Fruit fly (Drosophila melanogaster) whole organism, embryonic: Measurements from ENCODE around the gene Bet1.
A peak's percentile ranks its signal among the peaks of the same experiment; 100 is the strongest.

ENCODE experiments used
- Awh ChIP-seq: fragments of 200-800 bp; sonication (Bioruptor generic); IDR thresholded peaks from 2 replicates; pipeline ENCODE4, ENCODE4 v1.3.6; 2022; ENCODE audit warnings: missing biosample characterization, missing genetic modification characterization
- CG10274 ChIP-seq: fragments of 200-800 bp; sonication (Bioruptor generic); optimal IDR thresholded peaks from 3 replicates; lab custom pipeline; 2017; ENCODE audit warnings: missing biosample characterization, mild to moderate bottlenecking, missing genetic modification characterization
- CG10959 ChIP-seq: fragments of 200-800 bp; sonication (Bioruptor generic); IDR thresholded peaks from 2 replicates; pipeline ENCODE4 v1.3.6; 2022; ENCODE audit warnings: missing biosample characterization, missing genetic modification characterization
- CG12219 ChIP-seq: fragments of 200-800 bp; sonication (Bioruptor generic); optimal IDR thresholded peaks from 3 replicates; lab custom pipeline; 2018; ENCODE audit warnings: missing biosample characterization, mild to moderate bottlenecking, missing genetic modification characterization
- CG12659 ChIP-seq: fragments of 200-800 bp; sonication (Bioruptor generic); optimal IDR thresholded peaks from 3 replicates; lab custom pipeline; 2017; ENCODE audit warnings: mild to moderate bottlenecking, missing biosample characterization, missing genetic modification reagents, missing genetic modification characterization
- CG13123 ChIP-seq: fragments of 200-800 bp; sonication (Bioruptor generic); optimal IDR thresholded peaks from 2 replicates; lab custom pipeline; 2016; ENCODE audit warnings: missing biosample characterization, missing genetic modification characterization
- CG14441 ChIP-seq: fragments of 200-800 bp; sonication (Bioruptor generic); IDR thresholded peaks from 2 replicates; pipeline ENCODE4 v1.3.6; 2022; ENCODE audit warnings: missing biosample characterization, missing genetic modification characterization
- CG1603 ChIP-seq: fragments of 200-800 bp; sonication (Bioruptor generic); optimal IDR thresholded peaks from 2 replicates; lab custom pipeline; 2019; ENCODE audit warnings: missing biosample characterization, mild to moderate bottlenecking, missing genetic modification characterization, moderate library complexity
- CG17328 ChIP-seq: fragments of 200-800 bp; sonication (Bioruptor generic); IDR thresholded peaks from 2 replicates; pipeline ENCODE4 v1.3.6; 2022; ENCODE audit warnings: missing biosample characterization, missing genetic modification characterization
- CG18011 ChIP-seq: fragments of 200-800 bp; sonication (Bioruptor generic); optimal IDR thresholded peaks from 2 replicates; lab custom pipeline; 2017; ENCODE audit warnings: missing biosample characterization, missing genetic modification characterization, mild to moderate bottlenecking, moderate library complexity, missing genotype
- CG31224 ChIP-seq: fragments of 200-800 bp; sonication (Bioruptor generic); IDR thresholded peaks from 2 replicates; pipeline ENCODE4 v1.3.6; 2022; ENCODE audit warnings: missing biosample characterization, missing genetic modification characterization
- CG3838 ChIP-seq: fragments of 200-800 bp; sonication (Bioruptor generic); optimal IDR thresholded peaks from 3 replicates; lab custom pipeline; 2016; ENCODE audit warnings: missing biosample characterization, missing genetic modification characterization
- CG4730 ChIP-seq: fragments of 200-800 bp; sonication (Bioruptor generic); IDR thresholded peaks from 2 replicates; pipeline ENCODE4 v1.3.6; 2022; ENCODE audit warnings: missing biosample characterization, missing genetic modification characterization
- CG4854 ChIP-seq: fragments of 200-800 bp; sonication (Bioruptor generic); optimal IDR thresholded peaks from 2 replicates; lab custom pipeline; 2016; ENCODE audit warnings: missing biosample characterization, missing genetic modification characterization, inconsistent platforms
- CG7963 ChIP-seq: fragments of 200-800 bp; sonication (Bioruptor generic); IDR thresholded peaks from 3 replicates; pipeline ENCODE4 v1.3.6; 2022; ENCODE audit warnings: missing biosample characterization, missing genetic modification characterization; ENCODE audit not compliant: partially characterized antibody
- CG8388 ChIP-seq: fragments of 200-800 bp; sonication (Bioruptor generic); optimal IDR thresholded peaks from 2 replicates; lab custom pipeline; 2019; ENCODE audit warnings: missing biosample characterization, mild to moderate bottlenecking, missing genetic modification characterization, moderate library complexity
- CHES-1-like ChIP-seq: fragments of 200-800 bp; sonication (Bioruptor generic); optimal IDR thresholded peaks from 2 replicates; lab custom pipeline; 2016; ENCODE audit warnings: missing biosample characterization, missing genetic modification characterization
- CoRest ChIP-seq: fragments of 200-800 bp; sonication (Bioruptor generic); optimal IDR thresholded peaks from 3 replicates; lab custom pipeline; 2018; ENCODE audit warnings: missing biosample characterization, mild to moderate bottlenecking, missing genetic modification characterization, moderate library complexity
- Deaf1 ChIP-seq: fragments of 200-800 bp; optimal IDR thresholded peaks from 3 replicates; lab custom pipeline; 2019; ENCODE audit warnings: missing biosample characterization, mild to moderate bottlenecking, missing genetic modification characterization, moderate library complexity
- Dek ChIP-seq: fragments of 200-800 bp; sonication (Bioruptor generic); optimal IDR thresholded peaks from 3 replicates; lab custom pipeline; 2019; ENCODE audit warnings: missing biosample characterization, mild to moderate bottlenecking, missing genetic modification characterization, moderate library complexity
- Dip3 ChIP-seq: fragments of 200-800 bp; sonication (Bioruptor generic); optimal IDR thresholded peaks from 3 replicates; lab custom pipeline; 2016; ENCODE audit warnings: missing biosample characterization, missing genetic modification characterization
- Dref ChIP-seq: fragments of 200-800 bp; sonication (Bioruptor generic); IDR thresholded peaks from 2 replicates; pipeline ENCODE4 v1.3.6; 2022; ENCODE audit warnings: missing biosample characterization, missing genetic modification characterization
- Ets65A ChIP-seq: fragments of 200-800 bp; sonication (Bioruptor generic); peaks from one replicate; lab custom pipeline; 2016; ENCODE audit warnings: missing biosample characterization, missing genetic modification characterization
- Gsc ChIP-seq: fragments of 200-800 bp; sonication (Bioruptor generic); IDR thresholded peaks from 2 replicates; pipeline ENCODE4 v1.3.6; 2022; ENCODE audit warnings: missing biosample characterization, missing genetic modification characterization
- Hr78 ChIP-seq, 2 experiments: fragments of 200-800 bp in 1 of 2; fragments of >200 bp in 1 of 2; sonication (Bioruptor generic) in 1 of 2; optimal IDR thresholded peaks; 2 replicates each; lab custom pipeline; 2017 to 2019; ENCODE audit warnings: missing biosample characterization in 2 of 2, missing genetic modification characterization in 2 of 2, mild to moderate bottlenecking in 1 of 2, moderate library complexity in 1 of 2
- Max ChIP-seq: fragments of 200-800 bp; sonication (Bioruptor generic); optimal IDR thresholded peaks from 2 replicates; lab custom pipeline; 2016; ENCODE audit warnings: missing biosample characterization, mild to moderate bottlenecking, missing genetic modification characterization
- NC2α ChIP-seq: fragments of 200-800 bp; sonication (Bioruptor generic); optimal IDR thresholded peaks from 2 replicates; lab custom pipeline; 2016; ENCODE audit warnings: missing biosample characterization, missing genetic modification characterization
- NfI ChIP-seq: fragments of 200-800 bp; sonication (Bioruptor generic); optimal IDR thresholded peaks from 3 replicates; lab custom pipeline; 2018; ENCODE audit warnings: missing biosample characterization, mild to moderate bottlenecking, missing genetic modification characterization, moderate library complexity
- Sry-δ ChIP-seq: fragments of 200-800 bp; sonication (Bioruptor generic); optimal IDR thresholded peaks from 2 replicates; lab custom pipeline; 2016; ENCODE audit warnings: missing biosample characterization, missing genetic modification characterization
- YL-1 ChIP-seq: fragments of 200-800 bp; sonication (Bioruptor generic); optimal IDR thresholded peaks from 3 replicates; lab custom pipeline; 2017; ENCODE audit warnings: missing biosample characterization, mild to moderate bottlenecking, missing genetic modification characterization
- bab2 ChIP-seq: fragments of 200-800 bp; sonication (Bioruptor generic); optimal IDR thresholded peaks from 2 replicates; lab custom pipeline; 2016; ENCODE audit warnings: missing biosample characterization, missing genetic modification characterization
- cas ChIP-seq: fragments of 200-800 bp; sonication (Bioruptor generic); IDR thresholded peaks from 2 replicates; pipeline ENCODE4 v1.3.6; 2022; ENCODE audit warnings: missing biosample characterization, missing genetic modification characterization
- caup ChIP-seq: fragments of 200-800 bp; sonication (Bioruptor generic); optimal IDR thresholded peaks from 3 replicates; lab custom pipeline; 2017; ENCODE audit warnings: missing biosample characterization, mild to moderate bottlenecking, missing genetic modification characterization, moderate library complexity; ENCODE audit not compliant: severe bottlenecking
- chif ChIP-seq, 2 experiments: fragments of 200-800 bp; sonication (Bioruptor generic); optimal IDR thresholded peaks; 3 replicates each; lab custom pipeline; 2016; ENCODE audit warnings: missing biosample characterization in 2 of 2, missing genetic modification characterization in 2 of 2
- da ChIP-seq: fragments of 200-800 bp; sonication (Bioruptor generic); optimal IDR thresholded peaks from 2 replicates; lab custom pipeline; 2016; ENCODE audit warnings: missing biosample characterization, missing genetic modification characterization
- dm ChIP-seq: fragments of 200-800 bp; sonication (Bioruptor generic); optimal IDR thresholded peaks from 3 replicates; lab custom pipeline; 2016; ENCODE audit warnings: missing biosample characterization, missing genetic modification characterization
- gce ChIP-seq: fragments of 200-800 bp; sonication (Bioruptor generic); IDR thresholded peaks from 3 replicates; pipeline ENCODE4 v1.3.6; 2022; ENCODE audit warnings: missing biosample characterization, missing genetic modification characterization
- ham ChIP-seq: fragments of 200-800 bp; sonication (Bioruptor generic); IDR thresholded peaks from 2 replicates; pipeline ENCODE4 v1.3.6; 2022; ENCODE audit warnings: missing biosample characterization, missing genetic modification characterization
- hb ChIP-seq: fragments of 200-800 bp; sonication (Bioruptor generic); IDR thresholded peaks from 3 replicates; pipeline ENCODE4 v1.3.6; 2022; ENCODE audit warnings: missing biosample characterization, missing genetic modification characterization; ENCODE audit not compliant: partially characterized antibody
- kay ChIP-seq: fragments of 200-800 bp; sonication (Bioruptor generic); optimal IDR thresholded peaks from 2 replicates; lab custom pipeline; 2016; ENCODE audit warnings: missing biosample characterization, missing genetic modification characterization
- knrl ChIP-seq: fragments of 200-800 bp; sonication (Bioruptor generic); IDR thresholded peaks from 3 replicates; pipeline ENCODE4 v1.3.6; 2022; ENCODE audit warnings: missing biosample characterization, missing genetic modification characterization; ENCODE audit not compliant: partially characterized antibody
- nau ChIP-seq: fragments of 200-800 bp; sonication (Bioruptor generic); optimal IDR thresholded peaks from 3 replicates; lab custom pipeline; 2017; ENCODE audit warnings: missing biosample characterization, mild to moderate bottlenecking, missing genetic modification characterization, missing genetic modification reagents
- org-1 ChIP-seq: fragments of 200-800 bp; sonication (Bioruptor generic); optimal IDR thresholded peaks from 2 replicates; lab custom pipeline; 2017; ENCODE audit warnings: missing biosample characterization, missing genetic modification characterization
- pfk ChIP-seq: fragments of 200-800 bp; sonication (Bioruptor generic); optimal IDR thresholded peaks from 2 replicates; lab custom pipeline; 2018; ENCODE audit warnings: missing biosample characterization, mild to moderate bottlenecking, missing genetic modification characterization, moderate library complexity
- psq ChIP-seq: fragments of 200-800 bp; sonication (Bioruptor generic); optimal IDR thresholded peaks from 2 replicates; lab custom pipeline; 2017; ENCODE audit warnings: missing biosample characterization, missing genetic modification characterization
- sc ChIP-seq, 3 experiments: fragments of >200 bp in 2 of 3; fragments of 200-800 bp in 1 of 3; sonication (Bioruptor generic) in 1 of 3; optimal IDR thresholded peaks; 2 replicates in 2 of 3; 3 replicates in 1 of 3; lab custom pipeline; 2017; ENCODE audit warnings: mild to moderate bottlenecking in 1 of 3, missing biosample characterization in 1 of 3, missing genetic modification characterization in 1 of 3, missing genetic modification reagents in 1 of 3
- slp2 ChIP-seq: fragments of 200-800 bp; sonication (Bioruptor generic); optimal IDR thresholded peaks from 2 replicates; lab custom pipeline; 2016; ENCODE audit warnings: missing biosample characterization, missing genetic modification characterization
- stc ChIP-seq: fragments of 200-800 bp; sonication (Bioruptor generic); IDR thresholded peaks from 2 replicates; pipeline ENCODE4 v1.3.6; 2022; ENCODE audit warnings: missing biosample characterization, missing genetic modification characterization
- wor ChIP-seq: fragments of 200-800 bp; sonication (Bioruptor generic); IDR thresholded peaks from 2 replicates; pipeline ENCODE4 v1.3.6; 2022; ENCODE audit warnings: missing biosample characterization, missing genetic modification characterization

Bet1 gene

DNA sequence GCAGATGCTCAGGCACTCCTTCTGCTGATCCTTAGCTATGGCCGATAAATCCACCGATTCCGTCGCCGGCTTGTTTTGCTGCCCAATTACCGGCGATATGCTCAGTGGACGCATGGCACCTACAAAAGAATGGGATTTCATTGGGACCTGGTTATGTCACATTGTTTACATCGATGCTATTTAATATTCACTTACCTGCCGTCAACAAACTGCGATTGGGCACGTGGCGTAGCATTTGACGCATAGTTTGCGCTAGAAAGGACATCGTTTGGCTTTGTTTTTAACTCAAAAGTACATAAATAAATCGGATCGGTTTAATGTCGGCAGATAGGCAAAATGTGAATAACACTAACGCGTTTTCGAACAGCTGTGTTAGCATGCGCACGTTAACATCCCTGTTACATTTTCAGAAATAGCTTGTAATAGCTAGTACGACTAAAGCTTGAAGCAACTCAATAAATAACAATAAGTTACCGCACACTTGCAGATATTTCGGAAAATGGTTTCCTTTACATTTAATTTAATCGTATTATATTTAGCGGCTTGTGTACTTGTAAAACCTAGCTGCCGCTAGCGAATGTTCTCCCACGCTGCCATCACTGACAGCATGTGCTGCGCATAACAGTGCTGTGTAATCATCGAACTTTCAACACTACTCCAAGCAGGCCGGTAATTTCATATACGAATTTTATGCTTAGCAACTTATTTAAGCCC is 6.3 kb upstream of the Bet1 start, which contains the start of the genes mRpL21 and rept (continued):
- TF ChIP-seq sc (optimal IDR thresholded peaks at IDR 0.05; lab: Kevin White, UChicago) = no peak
- TF ChIP-seq sc (GFP tag; optimal IDR thresholded peaks at IDR 0.05; lab: Kevin White, UChicago) = peak; percentile 5
- TF ChIP-seq NfI (GFP tag; lab: Kevin White, UChicago) = peak; percentile 67
- peak; percentile 57 for TF ChIP-seq CoRest (tag; lab: Kevin White, UChicago)
- TF ChIP-seq psq (GFP tag; lab: Kevin White, UChicago) = no peak
- 0 out of 2 replicates have a peak, but pooled peaks have one; percentile 6 for TF ChIP-seq stc (GFP tag; lab: Robert Waterston, UW)
- peak; percentile 68 for TF ChIP-seq CG1603 (tag; lab: Kevin White, UChicago)
- peak; percentile 57; the same call in 1 of the 2 replicates for TF ChIP-seq CG17328 (GFP tag; lab: Robert Waterston, UW)
- TF ChIP-seq CG7963 (GFP tag; lab: Robert Waterston, UW) = no peak
- no peak for TF ChIP-seq nau
- no peak for TF ChIP-seq wor
- peak; percentile 2 for TF ChIP-seq NC2α
- TF ChIP-seq slp2 = no peak
- peak; percentile 94 for TF ChIP-seq dm (GFP tag; lab: Kevin White, UChicago)
- TF ChIP-seq CG14441 (GFP tag; lab: Robert Waterston, UW) = peak; percentile 24; the same call in 1 of the 2 replicates
- TF ChIP-seq chif (GFP tag; optimal IDR thresholded peaks at IDR 0.05; lab: Kevin White, UChicago) = peak in 1 of 2 experiments; percentile 4
- no peak for TF ChIP-seq Gsc (GFP tag; lab: Robert Waterston, UW)
- TF ChIP-seq CG10274 (GFP tag; lab: Kevin White, UChicago) = no peak
- TF ChIP-seq CG4854 (GFP tag; lab: Kevin White, UChicago) = peak; percentile 54
- no peak for TF ChIP-seq cas (GFP tag; lab: Robert Waterston, UW)
- TF ChIP-seq kay (GFP tag; lab: Kevin White, UChicago) = no peak
- TF ChIP-seq CG4730 (GFP tag; lab: Robert Waterston, UW) = no peak
- TF ChIP-seq CG8388 = peak; percentile 43
- TF ChIP-seq da (GFP tag; lab: Kevin White, UChicago) = peak; percentile 43
- TF ChIP-seq caup (GFP tag; lab: Kevin White, UChicago) = peak; percentile 63
- peak; percentile 34; the same call in 1 of the 2 replicates for TF ChIP-seq CG31224 (GFP tag; lab: Robert Waterston, UW)
- TF ChIP-seq Dip3 (GFP tag; lab: Kevin White, UChicago) = peak; percentile 49
- no peak for TF ChIP-seq gce (GFP tag; lab: Robert Waterston, UW)
- no peak for TF ChIP-seq Hr78 (GFP tag; optimal IDR thresholded peaks at IDR 0.05; lab: Kevin White, UChicago)
- peak; percentile 37 for TF ChIP-seq CG18011 (GFP tag; lab: Kevin White, UChicago)
- no peak for TF ChIP-seq ham (GFP tag; lab: Robert Waterston, UW)
- no peak for TF ChIP-seq hb (GFP tag; lab: Robert Waterston, UW)
- peak; percentile 6 for TF ChIP-seq Deaf1 (tag; lab: Kevin White, UChicago)
- TF ChIP-seq pfk (GFP tag; lab: Kevin White, UChicago) = no peak
- peak; percentile 67 for TF ChIP-seq CG12659 (GFP tag; lab: Kevin White, UChicago)
- peak; percentile 98 for TF ChIP-seq Max (GFP tag; lab: Kevin White, UChicago)
- TF ChIP-seq Dek (tag; lab: Kevin White, UChicago) = peak; percentile 11
- TF ChIP-seq Awh (GFP tag; lab: Robert Waterston, UW) = no peak
- TF ChIP-seq bab2 (GFP tag; lab: Kevin White, UChicago) = peak; percentile 56
- peak; percentile 55 for TF ChIP-seq Sry-δ (GFP tag; lab: Kevin White, UChicago)
- TF ChIP-seq CG12219 (GFP tag; lab: Kevin White, UChicago) = peak; percentile 14
- no peak for TF ChIP-seq CG13123 (GFP tag; lab: Kevin White, UChicago)
- TF ChIP-seq CG10959 (GFP tag; lab: Robert Waterston, UW) = no peak
- TF ChIP-seq Ets65A (GFP tag; lab: Kevin White, UChicago) = peak; percentile 94
- peak; percentile 79 for TF ChIP-seq CHES-1-like (GFP tag; lab: Kevin White, UChicago)
- no peak for TF ChIP-seq CG3838
- no peak for TF ChIP-seq Dref
- peak; percentile 81 for TF ChIP-seq YL-1 (GFP tag; lab: Kevin White, UChicago)
- peak; percentile 34; the same call in 2 of the 3 replicates for TF ChIP-seq knrl
- TF ChIP-seq org-1 = peak; percentile 29
